Worm (Caenorhabditis elegans): ENCODE data around the gene mom-2.

- TF ChIP-seq unc-62 (GFP tag; optimal IDR thresholded peaks at IDR 0.05) (no peak), mep-1 (tag; optimal IDR thresholded peaks at IDR 0.05) (no peak), snpc-4 (tag; optimal IDR thresholded peaks at IDR 0.05) (no peak), unc-39 (tag; optimal IDR thresholded peaks at IDR 0.05) (no peak), nhr-76 (tag; optimal IDR thresholded peaks at IDR 0.05) (no peak)
Measured at ce11 chrV:8327080-8327479, 28.7 kb upstream of the mom-2 start.
